Worm (Caenorhabditis elegans) whole organism, young adult: ENCODE data around the gene ins-21.

ENCODE experiments used
- D2030.7 ChIP-seq: fragments of 200-800 bp; sonication (Bioruptor generic); IDR thresholded peaks from 2 replicates; pipeline ENCODE4 v1.3.6; 2022; ENCODE audit warnings: missing genetic modification reagents, missing genetic modification characterization, missing compliant biosample characterization
- Y56A3A.18 ChIP-seq: fragments of 200-800 bp; sonication (Bioruptor generic); IDR thresholded peaks from 2 replicates; pipeline ENCODE4 v1.3.6; 2022; ENCODE audit warnings: missing genetic modification reagents, missing genetic modification characterization, missing compliant biosample characterization
- ama-1 ChIP-seq, 3 experiments: fragments of 150-350 bp in 1 of 3; sonication (generic microtip) in 2 of 3; optimal IDR thresholded peaks; 2 replicates each; lab custom pipeline; 2014 to 2018; ENCODE audit warnings: missing biosample characterization in 2 of 3, missing genetic modification characterization in 2 of 3, missing genetic modification reagents in 2 of 3
- pha-4 ChIP-seq: fragments of 150-350 bp; sonication (generic microtip); optimal IDR thresholded peaks from 2 replicates; lab custom pipeline; 2014; ENCODE audit warnings: missing biosample characterization, missing genetic modification reagents, missing genetic modification characterization
- sea-2 ChIP-seq: fragments of 200-800 bp; sonication (Bioruptor generic); IDR thresholded peaks from 2 replicates; pipeline ENCODE4 v1.3.6; 2022; ENCODE audit warnings: missing genetic modification characterization, missing compliant biosample characterization
- ztf-18 ChIP-seq: sonication (generic microtip); optimal IDR thresholded peaks from 2 replicates; lab custom pipeline; 2016; ENCODE audit warnings: missing genotype, mild to moderate bottlenecking, missing genetic modification characterization, missing compliant biosample characterization

DNA sequence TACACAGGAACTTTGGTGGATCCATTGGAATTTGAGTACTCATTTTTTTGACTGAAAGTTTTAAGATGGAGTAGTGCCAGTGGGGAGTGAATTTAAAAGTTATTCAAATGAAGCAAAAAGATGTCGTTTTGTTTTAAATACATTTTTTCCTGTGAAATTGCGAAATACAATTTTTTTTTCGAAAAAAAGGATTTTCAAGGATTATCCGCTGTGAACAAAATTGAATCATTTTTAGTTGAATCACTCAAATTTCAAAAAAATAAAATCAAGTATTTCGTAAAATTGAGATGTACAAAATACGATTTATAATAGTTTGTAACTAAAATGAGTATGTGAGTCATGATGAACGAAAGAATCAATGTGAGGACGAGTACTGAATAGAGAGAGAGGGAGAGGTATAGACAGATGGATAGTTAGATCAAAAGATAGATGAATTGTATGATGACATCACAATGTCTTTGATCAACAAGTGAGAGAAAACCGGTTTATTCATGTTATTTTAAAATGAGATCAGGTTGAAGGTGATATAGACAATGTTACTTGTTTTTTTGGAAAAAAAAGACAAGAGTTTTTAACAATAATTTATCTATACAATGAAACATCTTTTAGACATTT lies 16.7 kb upstream of the ins-21 start, which contains the start of gene C05B5.8:
- TF ChIP-seq D2030.7 (GFP tag; lab: Robert Waterston, UW) (no peak), ztf-18 (no peak), sea-2 (GFP tag; lab: Robert Waterston, UW) (no peak), ama-1 (optimal IDR thresholded peaks at IDR 0.05; lab: Kevin White, UChicago) (no peak), ama-1 (GFP tag; optimal IDR thresholded peaks at IDR 0.05; lab: Kevin White, UChicago) (no peak), Y56A3A.18 (GFP tag; lab: Robert Waterston, UW) (no peak), pha-4 (tag; lab: Kevin White, UChicago) (no peak)
